Worm (Caenorhabditis elegans) whole organism, L3 larva: Measurements from ENCODE around the gene math-34.
"Not testable (repeated sequence)": the region's sequence is repeated elsewhere in the genome, so short reads cannot be mapped to it uniquely, and the experiment has no call there.

Experiments
- R02D3.7 ChIP-seq: fragments of 150-350 bp; optimal IDR thresholded peaks from 2 replicates; lab custom pipeline; 2014; ENCODE audit warnings: missing biosample characterization, missing genetic modification characterization
- ama-1 ChIP-seq: fragments of 150-350 bp; optimal IDR thresholded peaks from 2 replicates; lab custom pipeline; 2018
- ceh-82 ChIP-seq: fragments of 150-350 bp; optimal IDR thresholded peaks from 2 replicates; lab custom pipeline; 2014; ENCODE audit warnings: missing biosample characterization, missing genetic modification characterization
- daf-12 ChIP-seq: fragments of 150-350 bp; optimal IDR thresholded peaks from 2 replicates; lab custom pipeline; 2014; ENCODE audit warnings: missing biosample characterization, missing genetic modification reagents, missing genetic modification characterization
- fos-1 ChIP-seq: fragments of 150-350 bp; optimal IDR thresholded peaks from 2 replicates; lab custom pipeline; 2014; ENCODE audit warnings: missing biosample characterization, missing genetic modification characterization
- jun-1 ChIP-seq: fragments of 150-350 bp; optimal IDR thresholded peaks from 2 replicates; lab custom pipeline; 2014; ENCODE audit warnings: missing biosample characterization, missing genetic modification reagents, missing genetic modification characterization
- lin-15B ChIP-seq: fragments of 150-350 bp; optimal IDR thresholded peaks from 2 replicates; lab custom pipeline; 2014; ENCODE audit warnings: missing biosample characterization, missing genetic modification characterization
- nfya-1 ChIP-seq: sonication (generic microtip); optimal IDR thresholded peaks from 2 replicates; lab custom pipeline; 2017; ENCODE audit warnings: missing genetic modification characterization, mild to moderate bottlenecking, missing compliant biosample characterization, antibody characterized with exemption, moderate library complexity; ENCODE audit not compliant: insufficient read depth
- nhr-11 ChIP-seq: fragments of 150-350 bp; optimal IDR thresholded peaks from 2 replicates; lab custom pipeline; 2014; ENCODE audit warnings: missing biosample characterization, missing genetic modification characterization
- nhr-28 ChIP-seq: fragments of 150-350 bp; optimal IDR thresholded peaks from 2 replicates; lab custom pipeline; 2014; ENCODE audit warnings: missing biosample characterization, missing genetic modification characterization
- tbx-2 ChIP-seq: sonication (generic microtip); optimal IDR thresholded peaks from 2 replicates; lab custom pipeline; 2016; ENCODE audit warnings: mild to moderate bottlenecking, missing genetic modification characterization, missing compliant biosample characterization

ce11 chrII:1060702-1061101 is 31.9 kb downstream of the math-34 start, which contains the start of gene btb-10:
- not testable (repeated sequence) for TF ChIP-seq tbx-2; ceh-82 (tag; lab: Kevin White, UChicago); nhr-11 (tag; lab: Kevin White, UChicago); nfya-1 (tag; lab: Kevin White, UChicago); nhr-28; R02D3.7; ama-1; jun-1 (tag; lab: Kevin White, UChicago); daf-12 (tag; lab: Kevin White, UChicago); fos-1 (tag; lab: Kevin White, UChicago); lin-15B (tag; lab: Kevin White, UChicago)
